Worm (Caenorhabditis elegans): ENCODE results near the gene B0244.9.
A peak's percentile ranks its signal among the peaks of the same experiment; 100 is the strongest.

B0244.9 gene

ce11 chrIII:5692690-5693089, 38.1 kb downstream of the B0244.9 start, which contains the start of the genes abi-1 and arle-14 (continued):
- peak; percentile 81 for TF ChIP-seq efl-1 (GFP tag; optimal IDR thresholded peaks at IDR 0.05)
- TF ChIP-seq ztf-25 (GFP tag; IDR thresholded peaks at IDR 0.05): no peak
- TF ChIP-seq zfh-2 (GFP tag; conservative IDR thresholded peaks at IDR 0.05): no peak
- TF ChIP-seq F55B11.4 (tag; optimal IDR thresholded peaks at IDR 0.05; ENCODE audit: borderline replicate concordance, insufficient read depth): no peak
- no peak for TF ChIP-seq unc-130 (GFP tag; optimal IDR thresholded peaks at IDR 0.05)
- TF ChIP-seq lin-40 (tag; optimal IDR thresholded peaks at IDR 0.05): no peak
- TF ChIP-seq nhr-120 (GFP tag; IDR thresholded peaks at IDR 0.05): no peak
- no peak for TF ChIP-seq Y53G8AR.9 (GFP tag; conservative IDR thresholded peaks at IDR 0.05)
- TF ChIP-seq mes-4 (tag; optimal IDR thresholded peaks at IDR 0.05): no peak
- TF ChIP-seq unc-62 (GFP tag; optimal IDR thresholded peaks at IDR 0.05): no peak
- no peak for TF ChIP-seq nhr-80 (tag; optimal IDR thresholded peaks at IDR 0.05)
- TF ChIP-seq hlh-26 (GFP tag; conservative IDR thresholded peaks at IDR 0.05): no peak
- TF ChIP-seq mxl-1 (tag; optimal IDR thresholded peaks at IDR 0.05): no peak
- TF ChIP-seq ceh-91 (GFP tag; IDR thresholded peaks at IDR 0.05): 0 out of 2 replicates have a peak, but pooled peaks have one; percentile 16
- TF ChIP-seq xnd-1 (tag; optimal IDR thresholded peaks at IDR 0.05): no peak
- no peak for TF ChIP-seq fkh-3 (tag; optimal IDR thresholded peaks at IDR 0.05)
- TF ChIP-seq ceh-27 (GFP tag; optimal IDR thresholded peaks at IDR 0.05): no peak
- TF ChIP-seq ceh-58 (GFP tag; IDR thresholded peaks at IDR 0.05): no peak
- no peak for TF ChIP-seq rcor-1 (GFP tag; IDR thresholded peaks at IDR 0.05)
- TF ChIP-seq madf-8 (GFP tag; conservative IDR thresholded peaks at IDR 0.05): 0 out of 2 replicates have a peak, but pooled peaks have one; percentile 18
- TF ChIP-seq F10E7.11 (tag; optimal IDR thresholded peaks at IDR 0.05): no peak
- TF ChIP-seq aptf-2 (GFP tag; conservative IDR thresholded peaks at IDR 0.05): no peak
- no peak for TF ChIP-seq ztf-3 (GFP tag; optimal IDR thresholded peaks at IDR 0.05)
- TF ChIP-seq sdz-38 (tag; optimal IDR thresholded peaks at IDR 0.05): no peak
- TF ChIP-seq nfya-1 (tag; optimal IDR thresholded peaks at IDR 0.05; ENCODE audit: borderline replicate concordance, insufficient read depth): no peak
- no peak for TF ChIP-seq F52B5.7 (tag; optimal IDR thresholded peaks at IDR 0.05)
- 0 out of 2 replicates have a peak, but pooled peaks have one; percentile 25 for TF ChIP-seq mcd-1 (GFP tag; IDR thresholded peaks at IDR 0.05)
- no peak for TF ChIP-seq tbx-9 (tag; optimal IDR thresholded peaks at IDR 0.05; ENCODE audit: borderline replicate concordance)
- no peak for TF ChIP-seq hlh-12 (tag; optimal IDR thresholded peaks at IDR 0.05)
- peak; percentile 29 for TF ChIP-seq snpc-3.4 (tag; optimal IDR thresholded peaks at IDR 0.05)
- TF ChIP-seq nfya-2 (GFP tag; IDR thresholded peaks at IDR 0.05): no peak
- TF ChIP-seq ama-1 (optimal IDR thresholded peaks at IDR 0.05): no peak
- no peak for TF ChIP-seq ama-1 (GFP tag; optimal IDR thresholded peaks at IDR 0.05)
- TF ChIP-seq ccch-3 (GFP tag; optimal IDR thresholded peaks at IDR 0.05): no peak
- TF ChIP-seq tbp1 (GFP tag; optimal IDR thresholded peaks at IDR 0.05): no peak
- no peak for TF ChIP-seq K11D2.4 (GFP tag; IDR thresholded peaks at IDR 0.05)
- TF ChIP-seq egl-44 (GFP tag; IDR thresholded peaks at IDR 0.05): no peak
- TF ChIP-seq pbrm-1 (GFP tag; IDR thresholded peaks at IDR 0.05): no peak
- no peak for TF ChIP-seq madf-3 (GFP tag; IDR thresholded peaks at IDR 0.05)
- TF ChIP-seq ekl-4 (GFP tag; IDR thresholded peaks at IDR 0.05): no peak
- TF ChIP-seq gei-17 (GFP tag; optimal IDR thresholded peaks at IDR 0.05): no peak
- TF ChIP-seq snpc-1.1 (tag; optimal IDR thresholded peaks at IDR 0.05; ENCODE audit: insufficient read depth): peak; percentile 51
- no peak for TF ChIP-seq lsy-27 (tag; optimal IDR thresholded peaks at IDR 0.05; ENCODE audit: borderline replicate concordance, insufficient read depth)
- no peak for TF ChIP-seq attf-3 (GFP tag; conservative IDR thresholded peaks at IDR 0.05)
- no peak for TF ChIP-seq Y95B8A.8 (GFP tag; IDR thresholded peaks at IDR 0.05)
- no peak for TF ChIP-seq let-607 (tag; optimal IDR thresholded peaks at IDR 0.05)
- TF ChIP-seq aptf-3 (GFP tag; IDR thresholded peaks at IDR 0.05): no peak
- no peak for TF ChIP-seq repo-1 (tag; optimal IDR thresholded peaks at IDR 0.05)
- TF ChIP-seq hmg-1.2 (GFP tag; IDR thresholded peaks at IDR 0.05): no peak
- no peak for TF ChIP-seq bed-1 (GFP tag; IDR thresholded peaks at IDR 0.05)
